Worm (Caenorhabditis elegans): ENCODE data around the gene F54D5.7.

DNA sequence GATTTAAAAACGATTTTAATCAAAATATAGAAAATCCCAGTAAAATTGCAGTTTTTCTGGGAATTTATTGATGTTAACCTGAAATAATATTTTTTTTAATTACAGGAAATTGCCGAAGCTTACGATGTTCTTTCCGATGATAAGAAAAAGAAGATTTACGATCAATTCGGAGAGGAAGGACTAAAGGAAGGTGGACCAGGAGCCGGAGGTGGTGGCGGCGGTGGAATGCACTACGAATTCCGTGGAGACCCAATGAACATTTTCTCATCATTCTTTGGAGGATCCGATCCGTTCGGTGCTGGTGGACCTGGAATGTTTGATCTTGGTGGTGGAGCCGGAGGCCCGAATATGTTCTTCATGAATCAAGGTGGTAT, 1.4 kb upstream of the F54D5.7 start:
- TF ChIP-seq mdl-1 (tag; optimal IDR thresholded peaks at IDR 0.05) (no peak), nfya-1 (tag; optimal IDR thresholded peaks at IDR 0.05; ENCODE audit: insufficient read depth) (no peak), pha-4 (tag; optimal IDR thresholded peaks at IDR 0.05) (no peak), fkh-10 (GFP tag; optimal IDR thresholded peaks at IDR 0.05) (no peak), R02D3.7 (tag; optimal IDR thresholded peaks at IDR 0.05) (no peak), ceh-9 (tag; optimal IDR thresholded peaks at IDR 0.05) (no peak), lin-39 (tag; optimal IDR thresholded peaks at IDR 0.05) (no peak), nhr-76 (tag; optimal IDR thresholded peaks at IDR 0.05) (no peak), jun-1 (tag; optimal IDR thresholded peaks at IDR 0.05) (no peak), nhr-11 (tag; optimal IDR thresholded peaks at IDR 0.05) (no peak), snpc-4 (tag; optimal IDR thresholded peaks at IDR 0.05) (no peak), nhr-28 (tag; optimal IDR thresholded peaks at IDR 0.05) (no peak), aly-2 (tag; optimal IDR thresholded peaks at IDR 0.05) (no peak), skn-1 (tag; optimal IDR thresholded peaks at IDR 0.05) (no peak)

All from whole organism, L3 larva.